Fruit fly (Drosophila melanogaster) whole organism, embryonic: ENCODE data around the gene Gr89a.
A peak's percentile ranks its signal among the peaks of the same experiment; 100 is the strongest.

ENCODE experiments used
- CG10147 ChIP-seq: fragments of 200-800 bp; sonication (Bioruptor generic); optimal IDR thresholded peaks from 2 replicates; lab custom pipeline; 2019; ENCODE audit warnings: missing biosample characterization, mild to moderate bottlenecking, missing genetic modification characterization, moderate library complexity
- CG10267 ChIP-seq: fragments of 200-800 bp; sonication (Bioruptor generic); optimal IDR thresholded peaks from 2 replicates; lab custom pipeline; 2018; ENCODE audit warnings: missing biosample characterization, mild to moderate bottlenecking, missing genetic modification characterization, moderate library complexity
- CG10431 ChIP-seq: fragments of 200-800 bp; sonication (Bioruptor generic); optimal IDR thresholded peaks from 3 replicates; lab custom pipeline; 2018; ENCODE audit warnings: missing biosample characterization, mild to moderate bottlenecking, missing genetic modification characterization
- CG10543 ChIP-seq: fragments of 200-800 bp; sonication (Bioruptor generic); optimal IDR thresholded peaks from 3 replicates; lab custom pipeline; 2017; ENCODE audit warnings: missing biosample characterization, mild to moderate bottlenecking, missing genetic modification characterization, moderate library complexity
- CG11093 ChIP-seq: fragments of 200-800 bp; sonication (Bioruptor generic); IDR thresholded peaks from 3 replicates; pipeline ENCODE4 v1.3.6; 2022; ENCODE audit warnings: missing biosample characterization, missing genetic modification characterization
- CG12071 ChIP-seq: fragments of 200-800 bp; sonication (Bioruptor generic); optimal IDR thresholded peaks from 3 replicates; lab custom pipeline; 2018; ENCODE audit warnings: missing biosample characterization, mild to moderate bottlenecking, missing genetic modification characterization
- CG12299 ChIP-seq: fragments of 200-800 bp; sonication (Bioruptor generic); optimal IDR thresholded peaks from 2 replicates; lab custom pipeline; 2018; ENCODE audit warnings: missing biosample characterization, mild to moderate bottlenecking, missing genetic modification characterization
- CG13894 ChIP-seq: fragments of 200-800 bp; sonication (Bioruptor generic); optimal IDR thresholded peaks from 3 replicates; lab custom pipeline; 2018; ENCODE audit warnings: missing biosample characterization, mild to moderate bottlenecking, missing genetic modification characterization, moderate library complexity
- CG14710 ChIP-seq: fragments of 200-800 bp; sonication (Bioruptor generic); optimal IDR thresholded peaks from 3 replicates; lab custom pipeline; 2019; ENCODE audit warnings: missing biosample characterization, mild to moderate bottlenecking, missing genetic modification characterization, moderate library complexity
- CG14860 ChIP-seq: fragments of 200-800 bp; sonication (Bioruptor generic); IDR thresholded peaks from 3 replicates; pipeline ENCODE4 v1.3.6; 2022; ENCODE audit warnings: missing biosample characterization, missing genetic modification characterization; ENCODE audit not compliant: partially characterized antibody
- CG16779 ChIP-seq: fragments of 200-800 bp; sonication (Bioruptor generic); IDR thresholded peaks from 2 replicates; pipeline ENCODE4 v1.3.6; 2022; ENCODE audit warnings: missing biosample characterization, missing genetic modification characterization
- CG1792 ChIP-seq: fragments of 200-800 bp; sonication (Bioruptor generic); optimal IDR thresholded peaks from 2 replicates; lab custom pipeline; 2016; ENCODE audit warnings: missing biosample characterization, missing genetic modification characterization
- CG2678 ChIP-seq: fragments of 200-800 bp; sonication (Bioruptor generic); optimal IDR thresholded peaks from 3 replicates; lab custom pipeline; 2019; ENCODE audit warnings: missing biosample characterization, mild to moderate bottlenecking, missing genetic modification characterization, moderate library complexity
- CG30020 ChIP-seq: fragments of 200-800 bp; optimal IDR thresholded peaks from 2 replicates; lab custom pipeline; 2019; ENCODE audit warnings: missing biosample characterization, mild to moderate bottlenecking, missing genetic modification characterization, moderate library complexity
- CG32767 ChIP-seq: fragments of 200-800 bp; sonication (Bioruptor generic); IDR thresholded peaks from 2 replicates; pipeline ENCODE4 v1.3.6; 2022; ENCODE audit warnings: missing biosample characterization, missing genetic modification characterization
- CG4328 ChIP-seq: fragments of 200-800 bp; sonication (Bioruptor generic); optimal IDR thresholded peaks from 3 replicates; lab custom pipeline; 2017; ENCODE audit warnings: missing biosample characterization, missing genetic modification reagents, missing genetic modification characterization
- CG8944 ChIP-seq: fragments of 200-800 bp; sonication (Bioruptor generic); optimal IDR thresholded peaks from 3 replicates; lab custom pipeline; 2016; ENCODE audit warnings: missing biosample characterization, missing genetic modification characterization
- CG9932 ChIP-seq: fragments of 200-800 bp; sonication (Bioruptor generic); IDR thresholded peaks from 2 replicates; pipeline ENCODE4 v1.3.6; 2022; ENCODE audit warnings: missing biosample characterization, missing genetic modification characterization
- CHES-1-like ChIP-seq: fragments of 200-800 bp; sonication (Bioruptor generic); optimal IDR thresholded peaks from 2 replicates; lab custom pipeline; 2016; ENCODE audit warnings: missing biosample characterization, missing genetic modification characterization
- Deaf1 ChIP-seq: fragments of 200-800 bp; optimal IDR thresholded peaks from 3 replicates; lab custom pipeline; 2019; ENCODE audit warnings: missing biosample characterization, mild to moderate bottlenecking, missing genetic modification characterization, moderate library complexity
- Dll ChIP-seq: fragments of 200-800 bp; sonication (Bioruptor generic); IDR thresholded peaks from 4 replicates; pipeline ENCODE4 v1.3.6; 2022; ENCODE audit warnings: missing biosample characterization, missing genetic modification characterization; ENCODE audit not compliant: partially characterized antibody
- Drgx ChIP-seq: fragments of 200-800 bp; sonication (Bioruptor generic); IDR thresholded peaks from 2 replicates; pipeline ENCODE4 v1.3.6; 2022; ENCODE audit warnings: missing biosample characterization, missing genetic modification characterization
- Ets65A ChIP-seq: fragments of 200-800 bp; sonication (Bioruptor generic); peaks from one replicate; lab custom pipeline; 2016; ENCODE audit warnings: missing biosample characterization, missing genetic modification characterization
- Fer1 ChIP-seq: fragments of 200-800 bp; sonication (Bioruptor generic); optimal IDR thresholded peaks from 2 replicates; lab custom pipeline; 2017; ENCODE audit warnings: missing biosample characterization, mild to moderate bottlenecking, missing genetic modification characterization
- Fer2 ChIP-seq: fragments of 200-800 bp; sonication (Bioruptor generic); optimal IDR thresholded peaks from 2 replicates; lab custom pipeline; 2018; ENCODE audit warnings: missing biosample characterization, mild to moderate bottlenecking, missing genetic modification characterization, moderate library complexity
- HLH4C ChIP-seq: fragments of 200-800 bp; sonication (Bioruptor generic); IDR thresholded peaks from 3 replicates; pipeline ENCODE4 v1.3.6; 2022; ENCODE audit warnings: missing biosample characterization, missing genetic modification characterization; ENCODE audit not compliant: partially characterized antibody
- Mad ChIP-seq: fragments of 200-800 bp; sonication (Bioruptor generic); optimal IDR thresholded peaks from 2 replicates; lab custom pipeline; 2016; ENCODE audit warnings: missing biosample characterization, missing genetic modification characterization
- Mrtf ChIP-seq: fragments of 200-800 bp; sonication (Bioruptor generic); IDR thresholded peaks from 3 replicates; pipeline ENCODE4 v1.3.6; 2022; ENCODE audit warnings: missing biosample characterization, missing genetic modification characterization
- Myb ChIP-seq: fragments of 200-800 bp; sonication (Bioruptor generic); optimal IDR thresholded peaks from 2 replicates; lab custom pipeline; 2016; ENCODE audit warnings: missing biosample characterization, missing genetic modification characterization
- NC2α ChIP-seq: fragments of 200-800 bp; sonication (Bioruptor generic); optimal IDR thresholded peaks from 2 replicates; lab custom pipeline; 2016; ENCODE audit warnings: missing biosample characterization, missing genetic modification characterization
- Trl ChIP-seq, 3 experiments: fragments of >200 bp in 2 of 3; fragments of 200-800 bp in 1 of 3; sonication (Bioruptor generic) in 1 of 3; optimal IDR thresholded peaks; 2 replicates in 1 of 3; 3 replicates in 2 of 3; lab custom pipeline; 2016 to 2017; ENCODE audit warnings: missing biosample characterization in 1 of 3, missing genetic modification characterization in 1 of 3
- YL-1 ChIP-seq: fragments of 200-800 bp; sonication (Bioruptor generic); optimal IDR thresholded peaks from 3 replicates; lab custom pipeline; 2017; ENCODE audit warnings: missing biosample characterization, mild to moderate bottlenecking, missing genetic modification characterization
- ara ChIP-seq: fragments of 200-800 bp; sonication (Bioruptor generic); IDR thresholded peaks from 2 replicates; pipeline ENCODE4 v1.3.6; 2022; ENCODE audit warnings: missing biosample characterization, missing genetic modification characterization
- ase ChIP-seq: fragments of 200-800 bp; sonication (Bioruptor generic); IDR thresholded peaks from 3 replicates; pipeline ENCODE4 v1.3.6; 2022; ENCODE audit warnings: missing biosample characterization, missing genetic modification characterization
- bigmax ChIP-seq: fragments of 200-800 bp; sonication (Bioruptor generic); optimal IDR thresholded peaks from 2 replicates; lab custom pipeline; 2018; ENCODE audit warnings: missing biosample characterization, mild to moderate bottlenecking, missing genetic modification characterization
- caup ChIP-seq: fragments of 200-800 bp; sonication (Bioruptor generic); optimal IDR thresholded peaks from 3 replicates; lab custom pipeline; 2017; ENCODE audit warnings: missing biosample characterization, mild to moderate bottlenecking, missing genetic modification characterization, moderate library complexity; ENCODE audit not compliant: severe bottlenecking
- corto ChIP-seq: fragments of 200-800 bp; sonication (Bioruptor generic); optimal IDR thresholded peaks from 2 replicates; lab custom pipeline; 2016; ENCODE audit warnings: missing biosample characterization, mild to moderate bottlenecking, missing genetic modification characterization, moderate library complexity
- dmrt11E ChIP-seq: fragments of 200-800 bp; sonication (Bioruptor generic); optimal IDR thresholded peaks from 3 replicates; lab custom pipeline; 2018; ENCODE audit warnings: missing biosample characterization, mild to moderate bottlenecking, missing genetic modification characterization, moderate library complexity
- emc ChIP-seq: fragments of 200-800 bp; sonication (Bioruptor generic); optimal IDR thresholded peaks from 2 replicates; lab custom pipeline; 2016; ENCODE audit warnings: missing biosample characterization, missing genetic modification characterization
- fru ChIP-seq: fragments of >200 bp; optimal IDR thresholded peaks from 2 replicates; lab custom pipeline; 2017
- ham ChIP-seq: fragments of 200-800 bp; sonication (Bioruptor generic); IDR thresholded peaks from 2 replicates; pipeline ENCODE4 v1.3.6; 2022; ENCODE audit warnings: missing biosample characterization, missing genetic modification characterization
- mld ChIP-seq: fragments of 200-800 bp; sonication (Bioruptor generic); IDR thresholded peaks from 3 replicates; pipeline ENCODE4 v1.3.6; 2022; ENCODE audit warnings: missing biosample characterization, missing genetic modification characterization; ENCODE audit not compliant: partially characterized antibody
- nerfin-2 ChIP-seq: fragments of 200-800 bp; sonication (Bioruptor generic); IDR thresholded peaks from 2 replicates; pipeline ENCODE4 v1.3.6; 2022; ENCODE audit warnings: missing biosample characterization, missing genetic modification characterization; ENCODE audit not compliant: partially characterized antibody
- row ChIP-seq: fragments of 200-800 bp; sonication (Bioruptor generic); IDR thresholded peaks from 3 replicates; pipeline ENCODE4 v1.3.6; 2022; ENCODE audit warnings: missing biosample characterization, missing genetic modification characterization
- so ChIP-seq: fragments of 200-800 bp; sonication (Bioruptor generic); IDR thresholded peaks from 3 replicates; pipeline ENCODE4 v1.3.6; 2022; ENCODE audit warnings: missing biosample characterization, missing genetic modification characterization
- tap ChIP-seq: fragments of 200-800 bp; optimal IDR thresholded peaks from 3 replicates; lab custom pipeline; 2019; ENCODE audit warnings: missing biosample characterization, mild to moderate bottlenecking, missing genetic modification characterization, moderate library complexity
- trh ChIP-seq: fragments of 200-800 bp; sonication (Bioruptor generic); optimal IDR thresholded peaks from 2 replicates; lab custom pipeline; 2016; ENCODE audit warnings: missing biosample characterization, missing genetic modification characterization
- usp ChIP-seq: fragments of >200 bp; optimal IDR thresholded peaks from 2 replicates; lab custom pipeline; 2017; ENCODE audit warnings: missing biosample characterization, missing genetic modification characterization
- yki ChIP-seq: fragments of >200 bp; optimal IDR thresholded peaks from 3 replicates; lab custom pipeline; 2018

Gene Gr89a

dm6 chr3R:16469501-16470263 is 29.1 kb downstream of the Gr89a start, which contains the start of the genes CG42232 and CSN5 (continued):
- TF ChIP-seq bigmax (GFP tag; lab: Kevin White, UChicago): no peak
- no peak for TF ChIP-seq tap
- no peak for TF ChIP-seq CG13894 (tag; lab: Kevin White, UChicago)
- TF ChIP-seq Mrtf (GFP tag; lab: Robert Waterston, UW): no peak
- no peak for TF ChIP-seq yki (lab: Kevin White, UChicago)
- peak; percentile 23 for TF ChIP-seq YL-1 (GFP tag; lab: Kevin White, UChicago)
- TF ChIP-seq Ets65A (GFP tag; lab: Kevin White, UChicago): peak; percentile 91
- TF ChIP-seq CG10543 (GFP tag; lab: Kevin White, UChicago): no peak
- TF ChIP-seq HLH4C (GFP tag; lab: Robert Waterston, UW): 0 out of 3 replicates have a peak, but pooled peaks have one; percentile 43
- TF ChIP-seq so (GFP tag; lab: Robert Waterston, UW): no peak
- no peak for TF ChIP-seq Deaf1 (tag; lab: Kevin White, UChicago)
- TF ChIP-seq NC2α (GFP tag; lab: Kevin White, UChicago): no peak
- no peak for TF ChIP-seq fru
- TF ChIP-seq CG4328 (GFP tag; lab: Kevin White, UChicago): peak; percentile 27
- no peak for TF ChIP-seq Trl (optimal IDR thresholded peaks at IDR 0.05; lab: Kevin White, UChicago)
- peak; percentile 40 for TF ChIP-seq Trl (GFP tag; optimal IDR thresholded peaks at IDR 0.05; lab: Kevin White, UChicago)
- peak; percentile 29 for TF ChIP-seq CG8944 (GFP tag; lab: Kevin White, UChicago)
- no peak for TF ChIP-seq CG1792 (GFP tag; lab: Kevin White, UChicago)
- TF ChIP-seq CG32767 (GFP tag; lab: Robert Waterston, UW): peak; percentile 36; the same call in 1 of the 2 replicates
- TF ChIP-seq row: peak; percentile 78
- TF ChIP-seq ara (GFP tag; lab: Robert Waterston, UW): peak; percentile 47; the same call in 1 of the 2 replicates
- no peak for TF ChIP-seq emc (GFP tag; lab: Kevin White, UChicago)
- peak; percentile 68 for TF ChIP-seq dmrt11E (tag; lab: Kevin White, UChicago)
- TF ChIP-seq CG9932 (GFP tag; lab: Robert Waterston, UW): peak; percentile 68
- TF ChIP-seq CG30020 (tag; lab: Kevin White, UChicago): peak; percentile 37
- peak; percentile 87 for TF ChIP-seq CG14710 (tag; lab: Kevin White, UChicago)
- no peak for TF ChIP-seq CG2678
- no peak for TF ChIP-seq usp (GFP tag; lab: Kevin White, UChicago)
- TF ChIP-seq CG10431 (GFP tag; lab: Kevin White, UChicago): no peak
- TF ChIP-seq CG14860: peak; percentile 30; the same call in 1 of the 3 replicates
- no peak for TF ChIP-seq trh
- TF ChIP-seq nerfin-2 (GFP tag; lab: Robert Waterston, UW): no peak
- peak; percentile 47 for TF ChIP-seq Mad (GFP tag; lab: Kevin White, UChicago)
- TF ChIP-seq CG16779: no peak
- TF ChIP-seq CG10267 (tag; lab: Kevin White, UChicago): peak; percentile 75
- TF ChIP-seq Myb: peak; percentile 96
- no peak for TF ChIP-seq Drgx (GFP tag; lab: Robert Waterston, UW)
- TF ChIP-seq CG12071: no peak
- TF ChIP-seq Fer2: peak; percentile 47
- TF ChIP-seq ase (GFP tag; lab: Robert Waterston, UW): no peak
- TF ChIP-seq CG12299 (tag; lab: Kevin White, UChicago): peak; percentile 9
- peak; percentile 26 for TF ChIP-seq CHES-1-like
- TF ChIP-seq Fer1 (GFP tag; lab: Kevin White, UChicago): no peak
- no peak for TF ChIP-seq CG11093 (GFP tag; lab: Robert Waterston, UW)
- TF ChIP-seq Dll (GFP tag; lab: Robert Waterston, UW): peak; percentile 74
- no peak for TF ChIP-seq mld (GFP tag; lab: Robert Waterston, UW)
- no peak for TF ChIP-seq CG10147 (GFP tag; lab: Kevin White, UChicago)
- no peak for TF ChIP-seq corto (GFP tag; lab: Kevin White, UChicago)
- no peak for TF ChIP-seq ham (GFP tag; lab: Robert Waterston, UW)
- TF ChIP-seq caup: no peak
